Fruit fly (Drosophila melanogaster) Kc167 (cell line): Measurements from ENCODE around the gene BCAS2.

ENCODE experiments used
- Myc ChIP-seq: fragments of >200 bp; optimal IDR thresholded peaks from 2 replicates; lab custom pipeline; 2017; ENCODE audit warnings: missing external identifiers
- Sin3A ChIP-seq: fragments of >200 bp; optimal IDR thresholded peaks from 2 replicates; lab custom pipeline; 2018; ENCODE audit warnings: missing external identifiers
- h ChIP-seq: fragments of >200 bp; optimal IDR thresholded peaks from 3 replicates; lab custom pipeline; 2018; ENCODE audit warnings: missing external identifiers
- insv ChIP-seq: fragments of >200 bp; optimal IDR thresholded peaks from 3 replicates; lab custom pipeline; 2018; ENCODE audit warnings: missing external identifiers
- psq ChIP-seq: fragments of >200 bp; optimal IDR thresholded peaks from 2 replicates; lab custom pipeline; 2017; ENCODE audit warnings: missing external identifiers
- ttk ChIP-seq: sonication (Bioruptor generic); optimal IDR thresholded peaks from 2 replicates; lab custom pipeline; 2017; ENCODE audit warnings: missing external identifiers

DNA sequence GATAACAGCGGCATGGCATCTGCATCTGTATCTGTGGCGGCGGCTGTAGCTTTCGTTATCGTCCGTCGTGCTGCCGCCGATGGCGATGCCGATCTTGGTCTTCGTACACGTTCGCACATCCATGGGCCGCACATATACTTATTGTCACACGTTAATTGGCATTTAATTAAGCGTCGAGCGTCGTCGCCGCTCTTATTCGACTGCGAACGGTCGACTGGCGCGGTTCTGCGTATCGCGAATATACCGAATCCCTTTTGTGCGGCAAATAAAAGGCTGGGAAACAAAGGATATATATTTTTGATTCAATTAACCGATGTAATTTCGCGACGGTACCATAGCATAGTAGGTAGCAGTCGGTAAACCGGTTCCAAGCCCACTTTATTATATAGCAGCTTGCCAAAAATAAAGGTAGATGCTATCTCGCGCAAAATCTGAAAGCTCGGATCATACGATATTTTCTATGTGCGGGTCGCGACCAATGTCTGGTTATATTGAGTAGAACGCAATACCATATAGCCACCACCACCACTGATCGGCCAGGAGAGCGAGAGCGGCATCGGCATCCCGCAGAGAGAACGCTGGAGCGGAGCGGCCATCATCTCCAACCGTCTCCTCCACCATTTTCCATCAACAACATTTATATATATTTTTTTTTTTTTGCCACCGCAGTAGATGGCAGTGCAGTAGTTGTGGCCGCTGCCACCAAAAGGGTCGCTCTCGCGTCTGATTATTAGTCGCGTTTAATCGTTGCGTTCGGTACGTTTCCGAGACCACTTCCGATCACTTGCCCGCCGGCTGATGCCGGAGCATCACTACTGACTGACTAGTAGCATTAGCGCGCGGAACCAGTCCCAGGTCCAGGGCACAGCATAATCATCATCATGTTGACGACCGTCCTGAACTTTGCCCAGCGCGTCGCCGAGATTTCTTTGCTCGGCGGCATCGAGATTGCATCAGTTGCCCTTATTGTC, 3.1 kb upstream of the BCAS2 start, which contains the start of gene mino:
- TF ChIP-seq h (lab: Kevin White, UChicago) (no peak), Myc (lab: Kevin White, UChicago) (no peak), insv (lab: Kevin White, UChicago) (no peak), Sin3A (no peak), psq (lab: Kevin White, UChicago) (no peak), ttk (no peak)
